Fruit fly (Drosophila melanogaster) whole organism, embryonic: ENCODE measurements around the gene Crys.

Experiments
- CG10979 ChIP-seq: fragments of 200-800 bp; sonication (Bioruptor generic); optimal IDR thresholded peaks from 2 replicates; lab custom pipeline; 2018; ENCODE audit warnings: missing biosample characterization, mild to moderate bottlenecking, missing genetic modification characterization, moderate library complexity
- CG11247 ChIP-seq: fragments of 200-800 bp; sonication (Bioruptor generic); IDR thresholded peaks from 2 replicates; pipeline ENCODE4 v1.3.6; 2022; ENCODE audit warnings: missing biosample characterization, missing genetic modification characterization
- CG11504 ChIP-seq: fragments of 200-800 bp; sonication (Bioruptor generic); optimal IDR thresholded peaks from 3 replicates; lab custom pipeline; 2019; ENCODE audit warnings: missing biosample characterization, mild to moderate bottlenecking, missing genetic modification characterization, moderate library complexity
- CG11723 ChIP-seq: fragments of 200-800 bp; sonication (Bioruptor generic); optimal IDR thresholded peaks from 2 replicates; lab custom pipeline; 2017; ENCODE audit warnings: missing biosample characterization, mild to moderate bottlenecking, missing genetic modification characterization
- CG13123 ChIP-seq: fragments of 200-800 bp; sonication (Bioruptor generic); optimal IDR thresholded peaks from 2 replicates; lab custom pipeline; 2016; ENCODE audit warnings: missing biosample characterization, missing genetic modification characterization
- CG13424 ChIP-seq: fragments of 200-800 bp; sonication (Bioruptor generic); optimal IDR thresholded peaks from 2 replicates; lab custom pipeline; 2019; ENCODE audit warnings: missing biosample characterization, mild to moderate bottlenecking, missing genetic modification characterization, moderate library complexity
- CG13775 ChIP-seq: fragments of 200-800 bp; sonication (Bioruptor generic); optimal IDR thresholded peaks from 3 replicates; lab custom pipeline; 2017; ENCODE audit warnings: missing biosample characterization, mild to moderate bottlenecking, missing genetic modification characterization
- CG1602 ChIP-seq: fragments of 200-800 bp; sonication (Bioruptor generic); optimal IDR thresholded peaks from 3 replicates; lab custom pipeline; 2016; ENCODE audit warnings: missing biosample characterization, missing genetic modification characterization
- CG1603 ChIP-seq: fragments of 200-800 bp; sonication (Bioruptor generic); optimal IDR thresholded peaks from 2 replicates; lab custom pipeline; 2019; ENCODE audit warnings: missing biosample characterization, mild to moderate bottlenecking, missing genetic modification characterization, moderate library complexity
- CG17361 ChIP-seq: fragments of 200-800 bp; sonication (Bioruptor generic); IDR thresholded peaks from 3 replicates; pipeline ENCODE4 v1.3.6; 2022; ENCODE audit warnings: missing biosample characterization, missing genetic modification characterization
- CG17912 ChIP-seq: fragments of 200-800 bp; sonication (Bioruptor generic); optimal IDR thresholded peaks from 2 replicates; lab custom pipeline; 2018; ENCODE audit warnings: missing biosample characterization, mild to moderate bottlenecking, missing genetic modification characterization
- CG2678 ChIP-seq: fragments of 200-800 bp; sonication (Bioruptor generic); optimal IDR thresholded peaks from 3 replicates; lab custom pipeline; 2019; ENCODE audit warnings: missing biosample characterization, mild to moderate bottlenecking, missing genetic modification characterization, moderate library complexity
- CG30020 ChIP-seq: fragments of 200-800 bp; optimal IDR thresholded peaks from 2 replicates; lab custom pipeline; 2019; ENCODE audit warnings: missing biosample characterization, mild to moderate bottlenecking, missing genetic modification characterization, moderate library complexity
- CG31224 ChIP-seq: fragments of 200-800 bp; sonication (Bioruptor generic); IDR thresholded peaks from 2 replicates; pipeline ENCODE4 v1.3.6; 2022; ENCODE audit warnings: missing biosample characterization, missing genetic modification characterization
- CG4424 ChIP-seq: fragments of 200-800 bp; sonication (Bioruptor generic); optimal IDR thresholded peaks from 3 replicates; lab custom pipeline; 2016; ENCODE audit warnings: missing biosample characterization, missing genetic modification characterization
- CG4820 ChIP-seq: fragments of 200-800 bp; sonication (Bioruptor generic); optimal IDR thresholded peaks from 3 replicates; lab custom pipeline; 2016; ENCODE audit warnings: missing biosample characterization, missing genetic modification characterization
- CG8281 ChIP-seq: fragments of 200-800 bp; sonication (Bioruptor generic); optimal IDR thresholded peaks from 2 replicates; lab custom pipeline; 2018; ENCODE audit warnings: missing biosample characterization, mild to moderate bottlenecking, missing genetic modification characterization, moderate library complexity
- CG8290 ChIP-seq, 3 experiments: fragments of 200-800 bp; sonication (Bioruptor generic); optimal IDR thresholded peaks; 2 replicates each; lab custom pipeline; 2016 to 2019; ENCODE audit warnings: missing biosample characterization in 3 of 3, missing genetic modification characterization in 3 of 3, mild to moderate bottlenecking in 2 of 3, moderate library complexity in 1 of 3
- CG9727 ChIP-seq: fragments of 200-800 bp; sonication (Bioruptor generic); optimal IDR thresholded peaks from 3 replicates; lab custom pipeline; 2017; ENCODE audit warnings: missing biosample characterization, mild to moderate bottlenecking, missing genetic modification characterization
- CG9817 ChIP-seq: fragments of 200-800 bp; sonication (Bioruptor generic); optimal IDR thresholded peaks from 2 replicates; lab custom pipeline; 2018; ENCODE audit warnings: missing biosample characterization, mild to moderate bottlenecking, missing genetic modification characterization, moderate library complexity
- Chrac-16 ChIP-seq: fragments of 200-800 bp; sonication (Bioruptor generic); optimal IDR thresholded peaks from 3 replicates; lab custom pipeline; 2016; ENCODE audit warnings: missing biosample characterization, missing genetic modification characterization
- D ChIP-seq, 2 experiments: fragments of 200-800 bp in 1 of 2; fragments of >200 bp in 1 of 2; sonication (Bioruptor generic) in 1 of 2; optimal IDR thresholded peaks; 2 replicates in 1 of 2; 3 replicates in 1 of 2; lab custom pipeline; 2017; ENCODE audit warnings: mild to moderate bottlenecking in 1 of 2, missing biosample characterization in 1 of 2, missing genetic modification characterization in 1 of 2, missing genetic modification reagents in 1 of 2
- D19A ChIP-seq: fragments of 200-800 bp; optimal IDR thresholded peaks from 3 replicates; lab custom pipeline; 2019; ENCODE audit warnings: missing biosample characterization, mild to moderate bottlenecking, missing genetic modification characterization, moderate library complexity
- Dad ChIP-seq: fragments of 200-800 bp; sonication (Bioruptor generic); optimal IDR thresholded peaks from 3 replicates; lab custom pipeline; 2016; ENCODE audit warnings: missing biosample characterization, missing genetic modification characterization
- HLH54F ChIP-seq: fragments of 200-800 bp; sonication (Bioruptor generic); optimal IDR thresholded peaks from 3 replicates; lab custom pipeline; 2016; ENCODE audit warnings: missing biosample characterization, missing genetic modification characterization
- Meics ChIP-seq: fragments of 200-800 bp; sonication (Bioruptor generic); optimal IDR thresholded peaks from 2 replicates; lab custom pipeline; 2017; ENCODE audit warnings: missing biosample characterization, mild to moderate bottlenecking, missing genetic modification characterization
- Oaz ChIP-seq: fragments of 200-800 bp; sonication (Bioruptor generic); IDR thresholded peaks from 2 replicates; pipeline ENCODE4 v1.3.6; 2022; ENCODE audit warnings: missing biosample characterization, missing genetic modification characterization
- Optix ChIP-seq: fragments of 200-800 bp; sonication (Bioruptor generic); IDR thresholded peaks from 3 replicates; pipeline ENCODE4 v1.3.6; 2022; ENCODE audit warnings: missing biosample characterization, missing genetic modification characterization
- Spps ChIP-seq: fragments of 200-800 bp; sonication (Bioruptor generic); optimal IDR thresholded peaks from 2 replicates; lab custom pipeline; 2018; ENCODE audit warnings: missing biosample characterization, mild to moderate bottlenecking, missing genetic modification characterization
- Ssrp ChIP-seq: fragments of 200-800 bp; sonication (Bioruptor generic); optimal IDR thresholded peaks from 2 replicates; lab custom pipeline; 2018; ENCODE audit warnings: missing biosample characterization, mild to moderate bottlenecking, missing genetic modification characterization, moderate library complexity
- ara ChIP-seq: fragments of 200-800 bp; sonication (Bioruptor generic); IDR thresholded peaks from 2 replicates; pipeline ENCODE4 v1.3.6; 2022; ENCODE audit warnings: missing biosample characterization, missing genetic modification characterization
- ato ChIP-seq: fragments of 200-800 bp; sonication (Bioruptor generic); IDR thresholded peaks from 2 replicates; pipeline ENCODE4 v1.3.6; 2022; ENCODE audit warnings: missing biosample characterization, missing genetic modification characterization; ENCODE audit not compliant: partially characterized antibody
- chm ChIP-seq: fragments of 200-800 bp; sonication (Bioruptor generic); IDR thresholded peaks from 2 replicates; pipeline ENCODE4 v1.3.6; 2022; ENCODE audit warnings: missing biosample characterization, missing genetic modification characterization
- chn ChIP-seq: fragments of 200-800 bp; sonication (Bioruptor generic); optimal IDR thresholded peaks from 2 replicates; lab custom pipeline; 2016; ENCODE audit warnings: missing biosample characterization, missing genetic modification characterization
- dimm ChIP-seq: fragments of 200-800 bp; sonication (Bioruptor generic); IDR thresholded peaks from 2 replicates; pipeline ENCODE4 v1.3.6; 2022; ENCODE audit warnings: missing biosample characterization, missing genetic modification characterization
- dmrt11E ChIP-seq: fragments of 200-800 bp; sonication (Bioruptor generic); optimal IDR thresholded peaks from 3 replicates; lab custom pipeline; 2018; ENCODE audit warnings: missing biosample characterization, mild to moderate bottlenecking, missing genetic modification characterization, moderate library complexity
- dysf ChIP-seq: fragments of 200-800 bp; sonication (Bioruptor generic); IDR thresholded peaks from 3 replicates; pipeline ENCODE4 v1.3.6; 2022; ENCODE audit warnings: missing biosample characterization, missing genetic modification characterization
- hkb ChIP-seq, 2 experiments: fragments of 200-800 bp in 1 of 2; fragments of >200 bp in 1 of 2; sonication (Bioruptor generic) in 1 of 2; IDR thresholded peaks in 1 of 2; optimal IDR thresholded peaks in 1 of 2; 2 replicates each; pipeline versions ENCODE4 v1.3.6 to Lab custom; 2017 to 2022; ENCODE audit warnings: missing biosample characterization in 1 of 2, missing genetic modification characterization in 1 of 2
- jumu ChIP-seq: fragments of 200-800 bp; sonication (Bioruptor generic); optimal IDR thresholded peaks from 3 replicates; lab custom pipeline; 2016; ENCODE audit warnings: missing biosample characterization, missing genetic modification characterization
- kay ChIP-seq: fragments of 200-800 bp; sonication (Bioruptor generic); optimal IDR thresholded peaks from 2 replicates; lab custom pipeline; 2016; ENCODE audit warnings: missing biosample characterization, missing genetic modification characterization
- nmo ChIP-seq: fragments of 200-800 bp; sonication (Bioruptor generic); optimal IDR thresholded peaks from 2 replicates; lab custom pipeline; 2018; ENCODE audit warnings: missing biosample characterization, mild to moderate bottlenecking, missing genetic modification characterization, moderate library complexity
- prd ChIP-seq, 3 experiments: fragments of >200 bp in 2 of 3; fragments of 200-800 bp in 1 of 3; sonication (Bioruptor generic) in 1 of 3; optimal IDR thresholded peaks in 2 of 3; IDR thresholded peaks in 1 of 3; 2 replicates in 2 of 3; 3 replicates in 1 of 3; pipeline versions ENCODE4 v1.3.6 to Lab custom; 2017 to 2022; ENCODE audit warnings: missing biosample characterization in 1 of 3, missing genetic modification characterization in 1 of 3
- pum ChIP-seq: fragments of 200-800 bp; sonication (Bioruptor generic); optimal IDR thresholded peaks from 2 replicates; lab custom pipeline; 2016; ENCODE audit warnings: missing biosample characterization, missing genetic modification characterization
- shn ChIP-seq: fragments of 200-800 bp; sonication (Bioruptor generic); optimal IDR thresholded peaks from 3 replicates; lab custom pipeline; 2016; ENCODE audit warnings: missing biosample characterization, missing genetic modification characterization
- tna ChIP-seq: fragments of 200-800 bp; sonication (Bioruptor generic); IDR thresholded peaks from 2 replicates; pipeline ENCODE4 v1.3.6; 2022; ENCODE audit warnings: missing biosample characterization, missing genetic modification characterization; ENCODE audit not compliant: partially characterized antibody
- unpg ChIP-seq: fragments of 200-800 bp; sonication (Bioruptor generic); optimal IDR thresholded peaks from 3 replicates; lab custom pipeline; 2018; ENCODE audit warnings: missing biosample characterization, mild to moderate bottlenecking, missing genetic modification characterization, moderate library complexity
- wdn ChIP-seq: fragments of 200-800 bp; sonication (Bioruptor generic); IDR thresholded peaks from 2 replicates; pipeline ENCODE4 v1.3.6; 2022; ENCODE audit warnings: missing biosample characterization, missing genetic modification characterization
- zen ChIP-seq: fragments of 200-800 bp; sonication (Bioruptor generic); optimal IDR thresholded peaks from 3 replicates; lab custom pipeline; 2018; ENCODE audit warnings: missing biosample characterization, mild to moderate bottlenecking, missing genetic modification characterization, moderate library complexity

The Crys gene

DNA sequence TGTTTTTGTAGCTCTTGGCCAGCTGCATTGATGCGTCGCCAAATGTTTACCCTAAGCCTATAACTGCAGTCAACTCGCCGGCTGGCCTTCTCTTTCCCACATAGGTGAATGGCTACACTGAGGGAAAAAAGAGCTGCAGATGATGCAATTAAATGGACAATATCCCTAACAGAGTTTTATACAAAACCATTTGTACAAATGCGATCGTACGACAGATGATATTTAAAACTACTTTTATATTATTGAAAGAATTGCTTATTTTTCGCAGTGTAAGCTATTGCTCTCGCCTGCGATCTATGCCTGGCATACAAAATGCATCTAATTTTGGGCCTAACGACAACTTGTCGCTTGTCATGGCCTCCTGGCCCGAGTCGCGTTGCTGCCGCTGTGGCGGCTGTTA lies 6.0 kb downstream of the Crys start (continued):
- TF ChIP-seq CG9817 (tag; lab: Kevin White, UChicago) (peak; percentile 20), D19A (tag; lab: Kevin White, UChicago) (peak; percentile 36), CG13123 (GFP tag; lab: Kevin White, UChicago) (no peak), Optix (GFP tag; lab: Robert Waterston, UW) (peak; percentile 41; the same call in 1 of the 3 replicates), HLH54F (GFP tag; lab: Kevin White, UChicago) (no peak), CG13775 (peak; percentile 22), tna (no peak), zen (tag; lab: Kevin White, UChicago) (peak; percentile 62), shn (GFP tag; lab: Kevin White, UChicago) (no peak), CG1602 (GFP tag; lab: Kevin White, UChicago) (peak; percentile 18), Dad (GFP tag; lab: Kevin White, UChicago) (no peak), prd (optimal IDR thresholded peaks at IDR 0.05; lab: Kevin White, UChicago) (no peak), prd (GFP tag; IDR thresholded peaks at IDR 0.05; lab: Robert Waterston, UW) (peak; percentile 77), CG30020 (tag; lab: Kevin White, UChicago) (no peak), chn (GFP tag; lab: Kevin White, UChicago) (peak; percentile 13), CG4424 (GFP tag; lab: Kevin White, UChicago) (peak; percentile 8), CG8281 (tag; lab: Kevin White, UChicago) (no peak), Oaz (no peak), dimm (no peak), kay (GFP tag; lab: Kevin White, UChicago) (no peak), CG11504 (tag; lab: Kevin White, UChicago) (peak; percentile 69), Spps (tag; lab: Kevin White, UChicago) (no peak), CG9727 (GFP tag; lab: Kevin White, UChicago) (peak; percentile 31), dysf (peak; percentile 62), jumu (peak; percentile 42), ato (GFP tag; lab: Robert Waterston, UW) (no peak), wdn (GFP tag; lab: Robert Waterston, UW) (peak; percentile 18; the same call in 1 of the 2 replicates), unpg (peak; percentile 56), ara (GFP tag; lab: Robert Waterston, UW) (peak; percentile 51; the same call in 1 of the 2 replicates), CG10979 (peak; percentile 55), CG11723 (GFP tag; lab: Kevin White, UChicago) (peak; percentile 3), CG17912 (GFP tag; lab: Kevin White, UChicago) (no peak), CG31224 (GFP tag; lab: Robert Waterston, UW) (peak; percentile 38; the same call in 1 of the 2 replicates), CG2678 (tag; lab: Kevin White, UChicago) (peak; percentile 22), D (optimal IDR thresholded peaks at IDR 0.05; lab: Kevin White, UChicago) (no peak), D (GFP tag; optimal IDR thresholded peaks at IDR 0.05; lab: Kevin White, UChicago) (peak; percentile 28), Meics (no peak), nmo (GFP tag; lab: Kevin White, UChicago) (peak; percentile 38), Ssrp (tag; lab: Kevin White, UChicago) (peak; percentile 55), CG17361 (GFP tag; lab: Robert Waterston, UW) (0 out of 3 replicates have a peak, but pooled peaks have one; percentile 23), dmrt11E (tag; lab: Kevin White, UChicago) (peak; percentile 73), CG1603 (tag; lab: Kevin White, UChicago) (peak; percentile 79), Chrac-16 (GFP tag; lab: Kevin White, UChicago) (peak; percentile 47), CG13424 (tag; lab: Kevin White, UChicago) (peak; percentile 49), CG4820 (GFP tag; lab: Kevin White, UChicago) (peak; percentile 30), pum (peak; percentile 11), CG8290 (GFP tag; optimal IDR thresholded peaks at IDR 0.05; lab: Kevin White, UChicago) (peak; percentile 18), CG8290 (tag; optimal IDR thresholded peaks at IDR 0.05; lab: Kevin White, UChicago) (peak in 1 of 2 experiments; percentile 45), chm (GFP tag; lab: Robert Waterston, UW) (0 out of 2 replicates have a peak, but pooled peaks have one; percentile 36), hkb (optimal IDR thresholded peaks at IDR 0.05; lab: Kevin White, UChicago) (no peak), hkb (GFP tag; IDR thresholded peaks at IDR 0.05; lab: Robert Waterston, UW) (peak; percentile 71), CG11247 (0 out of 2 replicates have a peak, but pooled peaks have one; percentile 40)
